Fruit fly (Drosophila melanogaster): Measurements from ENCODE around the gene CG10958.

The CG10958 gene

DNA sequence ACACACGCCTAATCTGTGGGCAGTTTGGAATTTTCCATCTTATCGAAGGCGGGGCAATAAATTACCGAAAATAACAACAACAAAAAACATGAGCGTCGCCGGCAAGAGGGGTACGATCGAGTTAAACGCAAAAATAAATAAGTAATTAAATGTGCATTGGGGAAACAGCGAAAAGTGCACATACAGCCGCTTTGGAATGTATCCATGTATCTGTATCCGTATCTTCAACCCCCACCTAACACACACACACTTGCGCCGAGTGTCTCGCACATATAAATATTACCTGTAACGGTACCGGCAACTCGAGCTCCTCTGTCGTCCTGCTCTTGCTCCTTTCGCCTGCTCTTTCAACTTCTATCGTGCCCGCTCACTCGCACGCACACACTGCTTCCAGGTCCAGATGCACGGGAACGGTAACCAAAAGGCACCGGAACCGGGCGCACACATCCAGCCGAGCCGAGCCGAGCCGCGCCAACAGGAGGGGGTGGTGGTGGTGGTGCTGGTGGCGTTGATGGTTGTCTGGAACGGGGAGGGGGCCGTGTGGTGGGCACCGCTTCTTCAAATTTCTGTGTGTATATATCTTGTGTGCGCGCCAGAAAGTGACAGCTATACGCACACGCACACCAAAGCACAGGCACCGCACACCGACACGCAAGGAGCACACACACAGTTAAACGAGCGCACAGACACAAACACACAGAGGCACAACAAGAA lies 9.4 kb downstream of the CG10958 start (continued):
- TF ChIP-seq Fer2 (tag; optimal IDR thresholded peaks at IDR 0.05) (no peak), Abd-B (GFP tag; optimal IDR thresholded peaks at IDR 0.05) (no peak), NfI (GFP tag; optimal IDR thresholded peaks at IDR 0.05) (no peak), HmgZ (tag; optimal IDR thresholded peaks at IDR 0.05) (no peak), CG13123 (GFP tag; optimal IDR thresholded peaks at IDR 0.05) (no peak), Hmx (GFP tag; optimal IDR thresholded peaks at IDR 0.05) (no peak), CG9817 (tag; optimal IDR thresholded peaks at IDR 0.05) (no peak), lbe (GFP tag; optimal IDR thresholded peaks at IDR 0.05) (no peak), tup (GFP tag; optimal IDR thresholded peaks at IDR 0.05) (no peak), CG30403 (GFP tag; optimal IDR thresholded peaks at IDR 0.05) (peak; percentile 9), CG9215 (GFP tag; IDR thresholded peaks at IDR 0.05) (no peak), dm (GFP tag; optimal IDR thresholded peaks at IDR 0.05) (peak; percentile 11), corto (GFP tag; optimal IDR thresholded peaks at IDR 0.05) (no peak), CG7963 (GFP tag; IDR thresholded peaks at IDR 0.05; ENCODE audit: partially characterized antibody) (no peak), ftz-f1 (GFP tag; optimal IDR thresholded peaks at IDR 0.05) (no peak), CG12104 (GFP tag; optimal IDR thresholded peaks at IDR 0.05) (no peak), Mes4 (GFP tag; optimal IDR thresholded peaks at IDR 0.05) (no peak), ci (GFP tag; IDR thresholded peaks at IDR 0.05) (0 out of 3 replicates have a peak, but pooled peaks have one; percentile 48), Deaf1 (tag; optimal IDR thresholded peaks at IDR 0.05) (peak; percentile 90), CG2129 (GFP tag; IDR thresholded peaks at IDR 0.05; ENCODE audit: partially characterized antibody) (no peak), crol (GFP tag; IDR thresholded peaks at IDR 0.05) (peak; percentile 99), luna (GFP tag; optimal IDR thresholded peaks at IDR 0.05) (no peak), CG9932 (GFP tag; IDR thresholded peaks at IDR 0.05) (peak; percentile 37; the same call in 1 of the 2 replicates), CG17612 (GFP tag; IDR thresholded peaks at IDR 0.05) (peak; percentile 27; the same call in 1 of the 2 replicates), CG1647 (GFP tag; optimal IDR thresholded peaks at IDR 0.05) (no peak), CG11695 (GFP tag; IDR thresholded peaks at IDR 0.05) (peak; percentile 40; the same call in 1 of the 3 replicates), Asciz (GFP tag; optimal IDR thresholded peaks at IDR 0.05) (no peak), ro (GFP tag; IDR thresholded peaks at IDR 0.05) (no peak), zf30C (GFP tag; optimal IDR thresholded peaks at IDR 0.05) (no peak), CG10431 (GFP tag; optimal IDR thresholded peaks at IDR 0.05) (no peak), CG6272 (GFP tag; IDR thresholded peaks at IDR 0.05) (no peak), fd102C (GFP tag; optimal IDR thresholded peaks at IDR 0.05) (no peak), CG17186 (GFP tag; optimal IDR thresholded peaks at IDR 0.05) (no peak), gcm (GFP tag; optimal IDR thresholded peaks at IDR 0.05) (no peak), CG3281 (GFP tag; optimal IDR thresholded peaks at IDR 0.05) (peak; percentile 31), CG10321 (GFP tag; IDR thresholded peaks at IDR 0.05) (peak; percentile 90), CHES-1-like (GFP tag; optimal IDR thresholded peaks at IDR 0.05) (peak; percentile 11), wor (GFP tag; IDR thresholded peaks at IDR 0.05) (no peak), Fer1 (GFP tag; optimal IDR thresholded peaks at IDR 0.05) (no peak), gem (tag; optimal IDR thresholded peaks at IDR 0.05) (peak; percentile 46), CG15514 (GFP tag; optimal IDR thresholded peaks at IDR 0.05) (peak; percentile 19), dmrt11E (tag; optimal IDR thresholded peaks at IDR 0.05) (no peak), phol (tag; optimal IDR thresholded peaks at IDR 0.05) (no peak), Atf-2 (GFP tag; optimal IDR thresholded peaks at IDR 0.05) (peak; percentile 5), CG3726 (GFP tag; IDR thresholded peaks at IDR 0.05) (no peak), CG9727 (GFP tag; optimal IDR thresholded peaks at IDR 0.05) (peak; percentile 42), run (tag; optimal IDR thresholded peaks at IDR 0.05) (no peak), CG10565 (GFP tag; optimal IDR thresholded peaks at IDR 0.05) (no peak), CG42726 (GFP tag; IDR thresholded peaks at IDR 0.05; ENCODE audit: partially characterized antibody) (no peak)

All from whole organism, embryonic.